Worm (Caenorhabditis elegans) whole organism, L4 larva: Measurements from ENCODE around the gene idh-1.

ENCODE experiments used
- F10B5.3 ChIP-seq: sonication (generic microtip); optimal IDR thresholded peaks from 2 replicates; lab custom pipeline; 2016; ENCODE audit warnings: mild to moderate bottlenecking, missing genetic modification characterization, missing compliant biosample characterization
- F26F4.8 ChIP-seq: fragments of 200-800 bp; sonication (Bioruptor generic); conservative IDR thresholded peaks from 2 replicates; pipeline ENCODE4 v1.3.6; 2022; ENCODE audit warnings: missing genetic modification characterization, missing compliant biosample characterization
- Y75B8A.6 ChIP-seq: fragments of 200-800 bp; sonication (Bioruptor generic); IDR thresholded peaks from 2 replicates; pipeline ENCODE4 v1.3.6; 2022; ENCODE audit warnings: missing genetic modification reagents, missing genetic modification characterization, missing compliant biosample characterization
- ceh-20 ChIP-seq: fragments of 200-800 bp; sonication (Bioruptor generic); IDR thresholded peaks from 2 replicates; pipeline ENCODE4 v1.3.6; 2022; ENCODE audit warnings: missing genetic modification reagents, missing genetic modification characterization, missing compliant biosample characterization
- ceh-28 ChIP-seq: fragments of 150-350 bp; optimal IDR thresholded peaks from 2 replicates; lab custom pipeline; 2014; ENCODE audit warnings: missing biosample characterization, missing genetic modification reagents, missing genetic modification characterization
- ceh-32 ChIP-seq: sonication (generic microtip); optimal IDR thresholded peaks from 2 replicates; lab custom pipeline; 2016; ENCODE audit warnings: mild to moderate bottlenecking, missing genetic modification characterization, missing compliant biosample characterization; ENCODE audit not compliant: poor library complexity
- ceh-44 ChIP-seq: fragments of 200-800 bp; sonication (Bioruptor generic); IDR thresholded peaks from 2 replicates; pipeline ENCODE4 v1.3.6; 2022; ENCODE audit warnings: missing genetic modification reagents, missing genetic modification characterization, missing compliant biosample characterization
- ceh-82 ChIP-seq: sonication (generic microtip); optimal IDR thresholded peaks from 2 replicates; lab custom pipeline; 2017; ENCODE audit warnings: missing biosample characterization, missing genetic modification characterization
- cey-2 ChIP-seq: sonication (generic microtip); optimal IDR thresholded peaks from 3 replicates; lab custom pipeline; 2017; ENCODE audit warnings: missing genetic modification characterization, mild to moderate bottlenecking, missing compliant biosample characterization, antibody characterized with exemption, borderline replicate concordance; ENCODE audit not compliant: insufficient read depth
- daf-16 ChIP-seq, 3 experiments: sonication (generic microtip); optimal IDR thresholded peaks; 2 replicates each; lab custom pipeline; 2016 to 2017; ENCODE audit warnings: missing genetic modification characterization in 3 of 3, missing genetic modification reagents in 3 of 3, mild to moderate bottlenecking in 2 of 3, missing compliant biosample characterization in 2 of 3, missing biosample characterization in 1 of 3, moderate library complexity in 1 of 3
- daf-19 ChIP-seq: fragments of 200-800 bp; sonication (Bioruptor generic); conservative IDR thresholded peaks from 2 replicates; pipeline ENCODE4 v1.3.6; 2022; ENCODE audit warnings: missing genetic modification characterization, missing compliant biosample characterization
- daf-8 ChIP-seq: fragments of 200-800 bp; sonication (Bioruptor generic); IDR thresholded peaks from 2 replicates; pipeline ENCODE4 v1.3.6; 2022; ENCODE audit warnings: missing genetic modification characterization, missing compliant biosample characterization
- dmd-8 ChIP-seq: fragments of 200-800 bp; sonication (Bioruptor generic); IDR thresholded peaks from 2 replicates; pipeline ENCODE4 v1.3.6; 2022; ENCODE audit warnings: missing genetic modification characterization, missing compliant biosample characterization
- dpl-1 ChIP-seq: fragments of 150-350 bp; optimal IDR thresholded peaks from 2 replicates; lab custom pipeline; 2014; ENCODE audit warnings: missing biosample characterization, missing genetic modification reagents, missing genetic modification characterization
- dve-1 ChIP-seq: sonication (generic microtip); optimal IDR thresholded peaks from 2 replicates; lab custom pipeline; 2017; ENCODE audit warnings: antibody characterized with exemption, mild to moderate bottlenecking, missing genetic modification characterization, missing compliant biosample characterization; ENCODE audit not compliant: insufficient read depth
- fkh-10 ChIP-seq: fragments of 150-350 bp; optimal IDR thresholded peaks from 2 replicates; lab custom pipeline; 2014; ENCODE audit warnings: missing biosample characterization, missing genetic modification reagents, missing genetic modification characterization
- gei-8 ChIP-seq: fragments of 200-800 bp; sonication (Bioruptor generic); optimal IDR thresholded peaks from 2 replicates; lab custom pipeline; 2018; ENCODE audit warnings: mild to moderate bottlenecking, missing genetic modification characterization, missing compliant biosample characterization
- hlh-11 ChIP-seq: fragments of 200-800 bp; sonication (Bioruptor generic); optimal IDR thresholded peaks from 2 replicates; lab custom pipeline; 2018; ENCODE audit warnings: mild to moderate bottlenecking, missing genetic modification characterization, missing compliant biosample characterization
- hlh-30 ChIP-seq: sonication (generic microtip); optimal IDR thresholded peaks from 2 replicates; lab custom pipeline; 2017; ENCODE audit warnings: antibody characterized with exemption, mild to moderate bottlenecking, missing genetic modification characterization, missing compliant biosample characterization; ENCODE audit not compliant: insufficient read depth
- lim-7 ChIP-seq: fragments of 200-800 bp; sonication (Bioruptor generic); IDR thresholded peaks from 2 replicates; pipeline ENCODE4 v1.3.6; 2022; ENCODE audit warnings: missing genetic modification characterization, missing compliant biosample characterization
- lin-38 ChIP-seq: fragments of 200-800 bp; sonication (Bioruptor generic); IDR thresholded peaks from 2 replicates; pipeline ENCODE4 v1.3.6; 2022; ENCODE audit warnings: missing genetic modification reagents, missing genetic modification characterization, missing compliant biosample characterization
- lin-39 ChIP-seq: fragments of 150-350 bp; optimal IDR thresholded peaks from 2 replicates; lab custom pipeline; 2014; ENCODE audit warnings: missing biosample characterization, missing genetic modification reagents, missing genetic modification characterization
- madf-9 ChIP-seq: fragments of 200-800 bp; sonication (Bioruptor generic); conservative IDR thresholded peaks from 2 replicates; pipeline ENCODE4 v1.3.6; 2022; ENCODE audit warnings: missing genetic modification reagents, missing genetic modification characterization, missing compliant biosample characterization
- mdl-1 ChIP-seq, 2 experiments: fragments of 150-350 bp in 1 of 2; sonication (generic microtip) in 1 of 2; optimal IDR thresholded peaks; 2 replicates each; lab custom pipeline; 2014 to 2017; ENCODE audit warnings: missing biosample characterization in 2 of 2, missing genetic modification characterization in 2 of 2
- mdt-29 ChIP-seq: fragments of 200-800 bp; sonication (Bioruptor generic); IDR thresholded peaks from 2 replicates; pipeline ENCODE4 v1.3.6; 2022; ENCODE audit warnings: missing genetic modification reagents, missing genetic modification characterization, missing compliant biosample characterization
- mep-1 ChIP-seq: fragments of 150-350 bp; sonication (generic microtip); optimal IDR thresholded peaks from 3 replicates; lab custom pipeline; 2014; ENCODE audit warnings: missing biosample characterization, missing genetic modification characterization
- mxl-2 ChIP-seq: fragments of 200-800 bp; sonication (Bioruptor generic); conservative IDR thresholded peaks from 2 replicates; pipeline ENCODE4 v1.3.6; 2022; ENCODE audit warnings: missing genetic modification reagents, missing genetic modification characterization, missing compliant biosample characterization
- nhr-102 ChIP-seq: sonication (generic microtip); optimal IDR thresholded peaks from 2 replicates; lab custom pipeline; 2016; ENCODE audit warnings: mild to moderate bottlenecking, missing genetic modification characterization, moderate library complexity, missing compliant biosample characterization
- nhr-11 ChIP-seq: fragments of 150-350 bp; optimal IDR thresholded peaks from 2 replicates; lab custom pipeline; 2014; ENCODE audit warnings: missing biosample characterization, missing genetic modification characterization
- nhr-28 ChIP-seq: fragments of 150-350 bp; optimal IDR thresholded peaks from 2 replicates; lab custom pipeline; 2014; ENCODE audit warnings: missing biosample characterization, missing genetic modification characterization
- nhr-41 ChIP-seq: fragments of 200-800 bp; sonication (Bioruptor generic); IDR thresholded peaks from 2 replicates; pipeline ENCODE4 v1.3.6; 2022; ENCODE audit warnings: missing genetic modification reagents, missing genetic modification characterization, missing compliant biosample characterization
- nhr-48 ChIP-seq: sonication (generic microtip); optimal IDR thresholded peaks from 2 replicates; lab custom pipeline; 2016; ENCODE audit warnings: mild to moderate bottlenecking, missing genetic modification characterization, missing compliant biosample characterization
- saeg-2 ChIP-seq: fragments of 200-800 bp; sonication (Bioruptor generic); IDR thresholded peaks from 2 replicates; pipeline ENCODE4 v1.3.6; 2022; ENCODE audit warnings: missing genetic modification reagents, missing genetic modification characterization, missing compliant biosample characterization
- sdz-12 ChIP-seq: fragments of 200-800 bp; sonication (Bioruptor generic); optimal IDR thresholded peaks from 2 replicates; lab custom pipeline; 2018; ENCODE audit warnings: mild to moderate bottlenecking, missing genetic modification characterization, missing compliant biosample characterization
- snpc-1.2 ChIP-seq: fragments of 200-800 bp; sonication (Bioruptor generic); IDR thresholded peaks from 2 replicates; pipeline ENCODE4 v1.3.6; 2022; ENCODE audit warnings: missing genetic modification reagents, missing genetic modification characterization, missing compliant biosample characterization
- spr-1 ChIP-seq: sonication (generic microtip); optimal IDR thresholded peaks from 2 replicates; lab custom pipeline; 2016; ENCODE audit warnings: mild to moderate bottlenecking, missing genetic modification characterization, missing compliant biosample characterization
- spr-3 ChIP-seq: fragments of 200-800 bp; sonication (Bioruptor generic); optimal IDR thresholded peaks from 2 replicates; lab custom pipeline; 2018; ENCODE audit warnings: mild to moderate bottlenecking, missing genetic modification characterization, missing compliant biosample characterization
- tag-97 ChIP-seq: fragments of 200-800 bp; sonication (Bioruptor generic); IDR thresholded peaks from 2 replicates; pipeline ENCODE4 v1.3.6; 2022; ENCODE audit warnings: missing genetic modification characterization, missing compliant biosample characterization
- tra-1 ChIP-seq: fragments of 200-800 bp; sonication (Bioruptor generic); IDR thresholded peaks from 2 replicates; pipeline ENCODE4 v1.3.6; 2022; ENCODE audit warnings: missing genetic modification reagents, missing genetic modification characterization, missing compliant biosample characterization
- vab-7 ChIP-seq: fragments of 200-800 bp; sonication (Bioruptor generic); IDR thresholded peaks from 2 replicates; pipeline ENCODE4 v1.3.6; 2022; ENCODE audit warnings: missing genetic modification reagents, missing genetic modification characterization, missing compliant biosample characterization
- zag-1 ChIP-seq: fragments of 150-350 bp; optimal IDR thresholded peaks from 2 replicates; lab custom pipeline; 2014; ENCODE audit warnings: missing biosample characterization, missing genetic modification characterization
- zfp-2 ChIP-seq: sonication (generic microtip); optimal IDR thresholded peaks from 2 replicates; lab custom pipeline; 2016; ENCODE audit warnings: mild to moderate bottlenecking, missing genetic modification characterization, missing compliant biosample characterization
- zip-11 ChIP-seq: fragments of 200-800 bp; sonication (Bioruptor generic); IDR thresholded peaks from 2 replicates; pipeline ENCODE4 v1.3.6; 2022; ENCODE audit warnings: missing genetic modification characterization, missing compliant biosample characterization

idh-1 gene

ce11 chrIV:9438753-9439152 is 2.2 kb downstream of the idh-1 start (continued):
- TF ChIP-seq lin-39 (tag; lab: Kevin White, UChicago) (no peak), dmd-8 (no peak), hlh-11 (tag; lab: Kevin White, UChicago) (no peak)

ce11 chrIV:9432327-9432726 is 8.6 kb downstream of the idh-1 start:
- TF ChIP-seq ceh-20 (GFP tag; lab: Robert Waterston, UW), result no peak
- no peak for TF ChIP-seq daf-16 (GFP tag; optimal IDR thresholded peaks at IDR 0.05; lab: Kevin White, UChicago)
- TF ChIP-seq daf-16 (tag; optimal IDR thresholded peaks at IDR 0.05; lab: Kevin White, UChicago), result no peak

ce11 chrIV:9427959-9428358 is 12.9 kb downstream of the idh-1 start, which contains the start of gene F59B8.1:
Gene F59B8.1, plus strand, starts transcription at chrIV:9428259.
- no peak for TF ChIP-seq mdl-1 (tag; optimal IDR thresholded peaks at IDR 0.05; lab: Kevin White, UChicago)
- TF ChIP-seq lin-38, result no peak
- no peak for TF ChIP-seq nhr-41 (GFP tag; lab: Robert Waterston, UW)
- TF ChIP-seq daf-19, result no peak
- TF ChIP-seq zag-1 (tag; lab: Kevin White, UChicago), result no peak
- no peak for TF ChIP-seq lim-7
- TF ChIP-seq ceh-28 (tag; lab: Kevin White, UChicago), result no peak
- TF ChIP-seq mxl-2 (GFP tag; lab: Robert Waterston, UW), result no peak

ce11 chrIV:9423095-9423494 is 17.8 kb downstream of the idh-1 start, which contains the start of gene srxa-2:
Gene srxa-2, plus strand, starts transcription at chrIV:9423395.
- TF ChIP-seq ceh-44 (GFP tag; lab: Robert Waterston, UW) (no peak), ceh-32 (tag; lab: Kevin White, UChicago) (no peak), ceh-82 (tag; lab: Kevin White, UChicago) (no peak), tag-97 (no peak), nhr-102 (tag; lab: Kevin White, UChicago) (no peak), spr-1 (no peak), tra-1 (GFP tag; lab: Robert Waterston, UW) (no peak), F10B5.3 (tag; lab: Kevin White, UChicago) (no peak), nhr-48 (tag; lab: Kevin White, UChicago) (no peak), madf-9 (no peak), zip-11 (GFP tag; lab: Robert Waterston, UW) (no peak), nhr-11 (no peak), dve-1 (tag; lab: Kevin White, UChicago) (no peak), gei-8 (GFP tag; lab: Kevin White, UChicago) (no peak), nhr-28 (tag; lab: Kevin White, UChicago) (no peak), snpc-1.2 (no peak)

- TF ChIP-seq nhr-41 (GFP tag; lab: Robert Waterston, UW), result no peak
- TF ChIP-seq saeg-2 (GFP tag; lab: Robert Waterston, UW), result no peak
- TF ChIP-seq fkh-10 (GFP tag; lab: Kevin White, UChicago), result no peak
- TF ChIP-seq sdz-12 (GFP tag; lab: Kevin White, UChicago), result no peak
- TF ChIP-seq nhr-28 (tag; lab: Kevin White, UChicago), result no peak
- TF ChIP-seq zfp-2 (tag; lab: Kevin White, UChicago), result no peak
- TF ChIP-seq lin-39 (tag; lab: Kevin White, UChicago), result no peak
- TF ChIP-seq mdt-29, result no peak
- TF ChIP-seq mep-1 (tag; lab: Kevin White, UChicago), result no peak
- no peak for TF ChIP-seq dpl-1 (GFP tag; lab: Kevin White, UChicago)
- TF ChIP-seq spr-3 (GFP tag; lab: Kevin White, UChicago), result no peak
- no peak for TF ChIP-seq F26F4.8
- TF ChIP-seq daf-8 (GFP tag; lab: Robert Waterston, UW), result no peak
- no peak for TF ChIP-seq hlh-30 (tag; lab: Kevin White, UChicago)
- TF ChIP-seq lim-7, result no peak
- no peak for TF ChIP-seq Y75B8A.6 (GFP tag; lab: Robert Waterston, UW)
- no peak for TF ChIP-seq vab-7 (GFP tag; lab: Robert Waterston, UW)
- no peak for TF ChIP-seq dve-1 (tag; lab: Kevin White, UChicago)
- TF ChIP-seq cey-2 (tag; lab: Kevin White, UChicago), result no peak
- TF ChIP-seq, all 104 proteins: peak for 0
Measured at ce11 chrIV:9422408-9422807, 18.5 kb downstream of the idh-1 start, which contains the start of gene F56D5.9. Gene F56D5.9, minus strand, starts transcription at chrIV:9422508.
